Worm (Caenorhabditis elegans) whole organism, early embryonic: Measurements from ENCODE around the gene C17E7.12.

Source experiments
- ama-1 ChIP-seq: fragments of 150-350 bp; optimal IDR thresholded peaks from 2 replicates; lab custom pipeline; 2014
- ceh-36 ChIP-seq: sonication (generic microtip); optimal IDR thresholded peaks from 2 replicates; lab custom pipeline; 2016; ENCODE audit warnings: missing genetic modification characterization, inconsistent platforms, missing compliant biosample characterization
- ets-7 ChIP-seq: sonication (generic microtip); optimal IDR thresholded peaks from 2 replicates; lab custom pipeline; 2016; ENCODE audit warnings: missing genotype, missing genetic modification characterization, missing compliant biosample characterization
- flt-1 ChIP-seq: fragments of 200-800 bp; sonication (Bioruptor generic); IDR thresholded peaks from 2 replicates; pipeline ENCODE4 v1.3.6; 2022; ENCODE audit warnings: missing genetic modification characterization, missing compliant biosample characterization
- hmg-4 ChIP-seq: fragments of 200-800 bp; sonication (Bioruptor generic); optimal IDR thresholded peaks from 2 replicates; lab custom pipeline; 2018; ENCODE audit warnings: mild to moderate bottlenecking, missing genetic modification characterization, missing compliant biosample characterization
- hnd-1 ChIP-seq: sonication (generic microtip); optimal IDR thresholded peaks from 2 replicates; lab custom pipeline; 2016; ENCODE audit warnings: missing genetic modification characterization, missing compliant biosample characterization
- pes-1 ChIP-seq: fragments of 200-800 bp; sonication (Bioruptor generic); IDR thresholded peaks from 2 replicates; pipeline ENCODE4 v1.3.6; 2022; ENCODE audit warnings: missing genetic modification reagents, missing genetic modification characterization, missing compliant biosample characterization
- scrt-1 ChIP-seq: fragments of 200-800 bp; sonication (Bioruptor generic); IDR thresholded peaks from 2 replicates; pipeline ENCODE4 v1.3.6; 2022; ENCODE audit warnings: missing genetic modification characterization, missing compliant biosample characterization
- tbx-11 ChIP-seq: fragments of 200-800 bp; sonication (Bioruptor generic); IDR thresholded peaks from 2 replicates; pipeline ENCODE4 v1.3.6; 2022; ENCODE audit warnings: missing genetic modification characterization, missing compliant biosample characterization
- tra-4 ChIP-seq: sonication (generic microtip); optimal IDR thresholded peaks from 2 replicates; lab custom pipeline; 2017; ENCODE audit warnings: missing genetic modification characterization, missing compliant biosample characterization

DNA sequence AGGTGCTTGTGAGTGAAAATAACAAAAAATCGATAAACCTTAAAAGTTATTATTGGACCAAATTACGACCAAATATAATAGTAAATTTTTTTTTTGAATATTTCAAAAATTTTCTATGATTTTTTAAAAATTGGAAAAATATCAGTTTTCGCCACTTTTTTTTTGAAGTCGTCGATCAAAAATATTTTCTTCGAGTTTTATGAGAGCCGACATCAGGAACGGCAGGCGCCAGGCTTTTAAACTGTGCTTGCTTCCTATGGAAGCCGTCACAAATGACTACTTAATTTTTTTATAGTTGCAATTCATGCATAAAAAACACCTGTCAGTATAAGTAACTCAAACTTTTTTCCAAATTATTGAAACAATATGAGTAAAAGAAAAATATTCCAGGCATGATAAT, 11.6 kb upstream of the C17E7.12 start:
- no peak for TF ChIP-seq hnd-1 (tag; lab: Kevin White, UChicago)
- TF ChIP-seq flt-1, result no peak
- no peak for TF ChIP-seq scrt-1 (GFP tag; lab: Robert Waterston, UW)
- TF ChIP-seq ama-1 (lab: Kevin White, UChicago), result no peak
- TF ChIP-seq tbx-11 (GFP tag; lab: Robert Waterston, UW), result no peak
- no peak for TF ChIP-seq hmg-4 (GFP tag; lab: Kevin White, UChicago)
- TF ChIP-seq ets-7 (tag; lab: Kevin White, UChicago), result no peak
- no peak for TF ChIP-seq tra-4 (tag; lab: Kevin White, UChicago)
- TF ChIP-seq ceh-36 (tag; lab: Kevin White, UChicago), result no peak
- no peak for TF ChIP-seq pes-1 (GFP tag; lab: Robert Waterston, UW)
